Worm (Caenorhabditis elegans): ENCODE measurements around the gene trip-4.

- no peak for TF ChIP-seq B0310.2 (tag; optimal IDR thresholded peaks at IDR 0.05)
- TF ChIP-seq ama-1 (optimal IDR thresholded peaks at IDR 0.05) = no peak
- no peak for TF ChIP-seq flt-1 (GFP tag; IDR thresholded peaks at IDR 0.05)
- no peak for TF ChIP-seq hmbx-1 (tag; optimal IDR thresholded peaks at IDR 0.05)
- TF ChIP-seq ceh-36 (tag; optimal IDR thresholded peaks at IDR 0.05) = no peak
- TF ChIP-seq F13C5.2 (tag; optimal IDR thresholded peaks at IDR 0.05) = no peak
- no peak for TF ChIP-seq tbx-11 (GFP tag; IDR thresholded peaks at IDR 0.05)
- no peak for TF ChIP-seq ceh-13 (GFP tag; optimal IDR thresholded peaks at IDR 0.05)
- TF ChIP-seq ets-7 (tag; optimal IDR thresholded peaks at IDR 0.05) = no peak
- TF ChIP-seq tbx-37 (GFP tag; conservative IDR thresholded peaks at IDR 0.05) = no peak
- no peak for TF ChIP-seq pes-1 (GFP tag; IDR thresholded peaks at IDR 0.05)
- TF ChIP-seq hmg-4 (GFP tag; optimal IDR thresholded peaks at IDR 0.05) = no peak
- no peak for TF ChIP-seq aly-1 (tag; optimal IDR thresholded peaks at IDR 0.05)
- TF ChIP-seq scrt-1 (GFP tag; IDR thresholded peaks at IDR 0.05) = no peak
Measured at ce11 chrII:15037782-15038181, 1.4 kb upstream of the trip-4 start, which contains the start of gene Y53F4B.14.
